Fruit fly (Drosophila melanogaster) whole organism, adult: ENCODE measurements around the gene CG1208.

Experiments
- CG11617 ChIP-seq: fragments of 200-800 bp; sonication (Bioruptor generic); optimal IDR thresholded peaks from 2 replicates; lab custom pipeline; 2017; ENCODE audit warnings: mild to moderate bottlenecking, missing biosample characterization, missing genetic modification reagents, missing genetic modification characterization
- CG12768 ChIP-seq: fragments of 200-800 bp; sonication (Bioruptor generic); optimal IDR thresholded peaks from 2 replicates; lab custom pipeline; 2017; ENCODE audit warnings: missing biosample characterization, missing genetic modification characterization, mild to moderate bottlenecking, moderate library complexity, missing genetic modification reagents
- CG14711 ChIP-seq: fragments of 200-800 bp; sonication (Bioruptor generic); optimal IDR thresholded peaks from 2 replicates; lab custom pipeline; 2018; ENCODE audit warnings: missing biosample characterization, mild to moderate bottlenecking, missing genetic modification characterization, moderate library complexity
- CG1620 ChIP-seq: fragments of 200-800 bp; sonication (Bioruptor generic); optimal IDR thresholded peaks from 2 replicates; lab custom pipeline; 2016; ENCODE audit warnings: missing biosample characterization, missing genetic modification characterization
- CG33017 ChIP-seq: fragments of 200-800 bp; sonication (Bioruptor generic); optimal IDR thresholded peaks from 2 replicates; lab custom pipeline; 2018; ENCODE audit warnings: missing biosample characterization, mild to moderate bottlenecking, missing genetic modification characterization, moderate library complexity
- CG5204 ChIP-seq: fragments of 200-800 bp; sonication (Bioruptor generic); optimal IDR thresholded peaks from 2 replicates; lab custom pipeline; 2016; ENCODE audit warnings: missing biosample characterization, missing genetic modification characterization
- CG7045 ChIP-seq: fragments of 200-800 bp; sonication (Bioruptor generic); optimal IDR thresholded peaks from 2 replicates; lab custom pipeline; 2017; ENCODE audit warnings: missing biosample characterization, mild to moderate bottlenecking, missing genetic modification characterization
- CG7101 ChIP-seq: fragments of 200-800 bp; sonication (Bioruptor generic); optimal IDR thresholded peaks from 2 replicates; lab custom pipeline; 2018; ENCODE audit warnings: missing biosample characterization, mild to moderate bottlenecking, missing genetic modification characterization, moderate library complexity
- Clk ChIP-seq: fragments of 200-800 bp; sonication (Bioruptor generic); optimal IDR thresholded peaks from 2 replicates; lab custom pipeline; 2017; ENCODE audit warnings: missing biosample characterization, missing genetic modification characterization
- Crg-1 ChIP-seq: fragments of 200-800 bp; sonication (Bioruptor generic); optimal IDR thresholded peaks from 2 replicates; lab custom pipeline; 2016; ENCODE audit warnings: missing biosample characterization, missing genetic modification characterization
- Hr96 ChIP-seq: fragments of 200-800 bp; sonication (Bioruptor generic); optimal IDR thresholded peaks from 2 replicates; lab custom pipeline; 2016; ENCODE audit warnings: missing biosample characterization, missing genetic modification characterization
- Mnt ChIP-seq: fragments of 200-800 bp; sonication (Bioruptor generic); optimal IDR thresholded peaks from 2 replicates; lab custom pipeline; 2016; ENCODE audit warnings: missing biosample characterization, mild to moderate bottlenecking, missing genetic modification characterization
- bab1 ChIP-seq: fragments of 200-800 bp; sonication (Bioruptor generic); optimal IDR thresholded peaks from 3 replicates; lab custom pipeline; 2019; ENCODE audit warnings: missing biosample characterization, mild to moderate bottlenecking, missing genetic modification characterization, moderate library complexity
- cic ChIP-seq: fragments of 200-800 bp; sonication (Bioruptor generic); optimal IDR thresholded peaks from 2 replicates; lab custom pipeline; 2017; ENCODE audit warnings: missing biosample characterization, mild to moderate bottlenecking, missing genetic modification characterization, moderate library complexity
- cnc ChIP-seq, 2 experiments: fragments of >200 bp; optimal IDR thresholded peaks; 2 replicates each; lab custom pipeline; 2017
- kay ChIP-seq: fragments of 200-800 bp; sonication (Bioruptor generic); peaks from one replicate; lab custom pipeline; 2016; ENCODE audit warnings: missing biosample characterization, missing genetic modification characterization, borderline replicate concordance
- ovo ChIP-seq: fragments of 200-800 bp; sonication (Bioruptor generic); optimal IDR thresholded peaks from 2 replicates; lab custom pipeline; 2016; ENCODE audit warnings: missing biosample characterization, missing genetic modification characterization
- pad ChIP-seq: fragments of 200-800 bp; sonication (Bioruptor generic); optimal IDR thresholded peaks from 3 replicates; lab custom pipeline; 2017; ENCODE audit warnings: missing biosample characterization, missing genetic modification characterization, mild to moderate bottlenecking, moderate library complexity, missing genetic modification reagents
- tj ChIP-seq: fragments of 200-800 bp; sonication (Bioruptor generic); optimal IDR thresholded peaks from 3 replicates; lab custom pipeline; 2017; ENCODE audit warnings: missing biosample characterization, mild to moderate bottlenecking, missing genetic modification characterization, moderate library complexity
- toe ChIP-seq: fragments of 200-800 bp; sonication (Bioruptor generic); optimal IDR thresholded peaks from 2 replicates; lab custom pipeline; 2016; ENCODE audit warnings: missing biosample characterization, missing genetic modification characterization

Gene CG1208

DNA sequence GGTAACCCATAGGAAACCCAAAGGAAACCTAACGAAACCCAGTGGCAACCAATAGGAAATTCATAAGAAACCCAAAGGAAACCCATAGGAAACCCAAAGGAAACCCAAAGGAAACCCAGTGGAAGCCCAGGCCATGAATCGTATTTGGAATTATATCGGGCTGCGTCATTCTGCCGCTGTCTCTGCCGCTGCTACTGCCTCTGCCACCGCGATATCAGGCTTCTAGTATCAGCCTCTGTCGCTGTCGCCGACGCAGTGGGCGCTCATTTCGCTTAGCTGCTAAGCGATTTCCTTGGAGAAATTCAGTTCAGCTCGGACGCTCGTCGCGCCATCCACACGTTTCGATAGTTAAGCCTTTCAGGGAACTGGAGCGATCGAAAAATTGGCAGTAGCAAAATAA, at the start of gene CG1208:
Gene CG1208 (plus strand): TSS at position 301 of the 400 bp plus-strand sequence.
- no peak for TF ChIP-seq CG5204 (GFP tag; lab: Kevin White, UChicago)
- TF ChIP-seq CG33017 (tag; lab: Kevin White, UChicago): no peak
- no peak for TF ChIP-seq tj
- no peak for TF ChIP-seq cic (GFP tag; lab: Kevin White, UChicago)
- TF ChIP-seq toe (GFP tag; lab: Kevin White, UChicago): no peak
- no peak for TF ChIP-seq CG11617 (GFP tag; lab: Kevin White, UChicago)
- no peak for TF ChIP-seq Crg-1 (GFP tag; lab: Kevin White, UChicago)
- TF ChIP-seq CG7101 (tag; lab: Kevin White, UChicago): no peak
- TF ChIP-seq Mnt: no peak
- TF ChIP-seq CG14711 (tag; lab: Kevin White, UChicago): no peak
- no peak for TF ChIP-seq ovo (GFP tag; lab: Kevin White, UChicago)
- TF ChIP-seq pad: no peak
- no peak for TF ChIP-seq CG7045 (GFP tag; lab: Kevin White, UChicago)
- no peak for TF ChIP-seq Clk
- no peak for TF ChIP-seq cnc (optimal IDR thresholded peaks at IDR 0.05; lab: Kevin White, UChicago)
- no peak for TF ChIP-seq bab1 (GFP tag; lab: Kevin White, UChicago)
- no peak for TF ChIP-seq CG1620
- no peak for TF ChIP-seq CG12768
- TF ChIP-seq Hr96 (GFP tag; lab: Kevin White, UChicago): no peak
- no peak for TF ChIP-seq kay (GFP tag; lab: Kevin White, UChicago)

DNA sequence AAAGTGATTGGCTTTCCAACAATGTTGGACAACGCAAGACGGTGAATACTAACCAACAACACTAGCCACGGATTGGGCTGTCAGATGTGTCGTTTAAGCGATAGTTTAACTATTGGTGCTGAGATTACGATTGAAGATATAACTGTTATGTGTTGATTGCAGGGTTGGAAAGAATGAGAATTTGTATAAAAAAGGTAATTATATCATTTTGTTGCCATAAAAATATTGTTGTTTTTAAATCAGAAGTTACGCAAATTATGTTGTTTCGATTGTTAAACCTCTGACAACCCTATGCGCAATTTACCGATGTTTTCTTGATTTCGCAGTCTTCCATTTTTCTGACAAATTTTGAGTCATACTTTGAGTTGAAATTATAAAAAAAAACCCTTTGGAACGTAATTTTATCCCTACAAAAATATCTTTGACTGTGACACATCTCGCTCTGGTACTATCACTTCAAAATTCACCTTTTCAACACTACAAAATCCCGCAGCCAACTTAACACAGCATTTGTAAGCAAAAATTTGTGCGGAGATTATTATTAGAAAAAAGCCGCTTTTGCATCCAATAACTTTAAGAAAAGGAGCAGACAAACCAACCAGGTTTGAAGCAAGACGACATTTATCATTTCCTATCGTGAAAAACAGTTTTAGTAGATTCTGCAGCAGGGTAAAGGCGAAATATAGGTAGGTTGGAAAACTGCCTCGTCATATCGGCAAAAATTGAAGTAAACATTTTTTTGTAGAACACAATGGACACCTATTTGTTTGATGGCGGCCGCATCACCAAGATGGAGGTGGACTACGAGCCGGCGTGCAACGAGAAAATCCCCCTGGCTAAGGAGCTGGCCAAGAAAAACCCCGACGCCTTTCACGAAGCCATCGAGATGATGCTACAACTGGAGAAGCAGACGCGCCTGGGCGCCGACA, 42.1 kb upstream of the CG1208 start, which contains the start of the genes Hat1 and Rpn5:
Gene Hat1 (minus strand): TSS at position 360 of the 929 bp plus-strand sequence.
Gene Rpn5 (plus strand): TSS at position 469 of the 929 bp plus-strand sequence.
- TF ChIP-seq CG7101 (tag; lab: Kevin White, UChicago) (peak; percentile 81), kay (GFP tag; lab: Kevin White, UChicago) (no peak), toe (GFP tag; lab: Kevin White, UChicago) (peak; percentile 94), cic (GFP tag; lab: Kevin White, UChicago) (peak; percentile 48), CG1620 (peak; percentile 94), cnc (optimal IDR thresholded peaks at IDR 0.05; lab: Kevin White, UChicago) (peak; percentile 98 to 99), tj (peak; percentile 70), CG11617 (GFP tag; lab: Kevin White, UChicago) (peak; percentile 89), CG7045 (GFP tag; lab: Kevin White, UChicago) (peak; percentile 81), ovo (GFP tag; lab: Kevin White, UChicago) (peak; percentile 67), CG14711 (tag; lab: Kevin White, UChicago) (peak; percentile 89), Crg-1 (GFP tag; lab: Kevin White, UChicago) (peak; percentile 94), CG33017 (tag; lab: Kevin White, UChicago) (peak; percentile 51), CG12768 (peak; percentile 79), Clk (peak; percentile 59), pad (peak; percentile 80), Mnt (peak; percentile 84), Hr96 (GFP tag; lab: Kevin White, UChicago) (peak; percentile 92), bab1 (GFP tag; lab: Kevin White, UChicago) (peak; percentile 83), CG5204 (GFP tag; lab: Kevin White, UChicago) (peak; percentile 88)

- peak; percentile 89 for TF ChIP-seq cic (GFP tag; lab: Kevin White, UChicago)
- TF ChIP-seq Mnt: peak; percentile 96
- peak; percentile 98 for TF ChIP-seq CG14711 (tag; lab: Kevin White, UChicago)
- TF ChIP-seq CG1620: peak; percentile 99
- peak; percentile 99 for TF ChIP-seq CG12768
- TF ChIP-seq cnc (optimal IDR thresholded peaks at IDR 0.05; lab: Kevin White, UChicago): peak; percentile 96 to 98
- TF ChIP-seq kay (GFP tag; lab: Kevin White, UChicago): no peak
- peak; percentile 93 for TF ChIP-seq pad
- peak; percentile 99 for TF ChIP-seq CG5204 (GFP tag; lab: Kevin White, UChicago)
- peak; percentile 99 for TF ChIP-seq bab1 (GFP tag; lab: Kevin White, UChicago)
- peak; percentile 99 for TF ChIP-seq toe (GFP tag; lab: Kevin White, UChicago)
- peak; percentile 99 for TF ChIP-seq Hr96 (GFP tag; lab: Kevin White, UChicago)
- TF ChIP-seq CG11617 (GFP tag; lab: Kevin White, UChicago): peak; percentile 98
- peak; percentile 99 for TF ChIP-seq CG7101 (tag; lab: Kevin White, UChicago)
- TF ChIP-seq tj: peak; percentile 88
- TF ChIP-seq CG7045 (GFP tag; lab: Kevin White, UChicago): peak; percentile 99
- peak; percentile 96 for TF ChIP-seq ovo (GFP tag; lab: Kevin White, UChicago)
- TF ChIP-seq Crg-1 (GFP tag; lab: Kevin White, UChicago): peak; percentile 99
- TF ChIP-seq CG33017 (tag; lab: Kevin White, UChicago): peak; percentile 99
- TF ChIP-seq Clk: peak; percentile 96
Observed at dm6 chr3R:5791497-5791896, 39.9 kb upstream of the CG1208 start, which contains the start of gene Hpf1. Gene Hpf1 (plus strand): TSS chr3R:5791879.

- TF ChIP-seq ovo (GFP tag; lab: Kevin White, UChicago): no peak
- TF ChIP-seq bab1 (GFP tag; lab: Kevin White, UChicago): no peak
- no peak for TF ChIP-seq CG5204 (GFP tag; lab: Kevin White, UChicago)
- TF ChIP-seq Clk: no peak
- TF ChIP-seq CG1620: no peak
Observed at dm6 chr3R:5794267-5795089, 37.0 kb upstream of the CG1208 start, which contains the start of the genes PSMG1 and CG10979. Gene PSMG1 (minus strand): TSS chr3R:5794317. Gene CG10979 (plus strand): TSS chr3R:5794705.
